Worm (Caenorhabditis elegans): ENCODE results near the gene srh-32.
A peak's percentile ranks its signal among the peaks of the same experiment; 100 is the strongest.

The srh-32 gene

DNA sequence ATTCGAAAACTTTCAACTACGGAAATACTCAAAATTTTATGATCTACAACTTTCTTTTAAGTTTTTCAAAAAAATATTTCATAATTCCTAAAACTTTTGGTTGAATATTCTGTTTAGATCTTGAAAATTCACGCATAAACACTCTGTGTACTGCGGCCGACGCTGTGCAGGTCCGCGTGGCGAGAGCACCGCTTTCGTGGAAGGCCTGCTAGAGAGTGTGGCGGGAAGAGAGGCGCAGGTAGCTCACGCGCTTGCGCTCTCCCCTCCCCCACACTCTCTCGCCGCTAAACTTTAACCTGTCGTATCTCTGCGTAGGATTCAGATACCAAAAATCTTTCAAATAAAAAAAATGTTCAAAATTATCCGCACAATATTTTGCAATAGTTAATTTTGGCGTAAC, 17.7 kb upstream of the srh-32 start:
- TF ChIP-seq spr-1 (tag; optimal IDR thresholded peaks at IDR 0.05) (no peak), set-16 (GFP tag; IDR thresholded peaks at IDR 0.05) (peak; percentile 84), ZK337.2 (GFP tag; IDR thresholded peaks at IDR 0.05) (no peak), fos-1 (tag; optimal IDR thresholded peaks at IDR 0.05) (no peak), nhr-41 (GFP tag; IDR thresholded peaks at IDR 0.05) (no peak), snpc-1.2 (GFP tag; IDR thresholded peaks at IDR 0.05) (no peak), ztf-11 (tag; optimal IDR thresholded peaks at IDR 0.05) (no peak)

DNA sequence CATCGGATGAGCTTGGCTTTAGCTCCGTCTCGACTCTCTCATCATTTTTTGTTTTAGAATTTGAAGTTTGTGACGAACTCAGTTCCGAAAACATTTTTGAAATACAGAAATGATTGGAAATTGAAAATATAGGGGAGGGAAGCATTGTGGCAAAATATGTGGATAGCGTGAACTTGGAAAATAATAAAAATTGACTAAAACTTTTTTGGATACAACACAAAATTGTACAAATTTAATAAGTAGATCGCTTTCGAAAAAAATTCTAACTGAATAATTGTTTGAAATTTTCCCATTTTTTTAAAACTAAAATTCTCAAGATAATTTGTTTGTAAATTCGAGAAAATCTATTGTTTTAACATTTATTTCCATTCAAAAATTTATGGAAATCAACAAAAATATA, 17.2 kb upstream of the srh-32 start, which contains the start of gene F59A1.15:
F59A1.15 (minus strand) TSS at position 101 of the 400 bp plus-strand sequence.
- TF ChIP-seq D1046.2 (GFP tag; IDR thresholded peaks at IDR 0.05), result no peak
- no peak for TF ChIP-seq daf-16 (GFP tag; optimal IDR thresholded peaks at IDR 0.05)
- no peak for TF ChIP-seq daf-16 (tag; optimal IDR thresholded peaks at IDR 0.05)
- no peak for TF ChIP-seq fkh-10 (GFP tag; optimal IDR thresholded peaks at IDR 0.05)
- no peak for TF ChIP-seq nhr-237 (tag; optimal IDR thresholded peaks at IDR 0.05)
- no peak for TF ChIP-seq ztf-7 (tag; optimal IDR thresholded peaks at IDR 0.05)
- no peak for TF ChIP-seq lin-13 (GFP tag; optimal IDR thresholded peaks at IDR 0.05)
- TF ChIP-seq lin-29 (GFP tag; IDR thresholded peaks at IDR 0.05), result no peak
- TF ChIP-seq nhr-48 (tag; optimal IDR thresholded peaks at IDR 0.05), result no peak
- TF ChIP-seq sdz-12 (GFP tag; optimal IDR thresholded peaks at IDR 0.05), result no peak
- no peak for TF ChIP-seq spr-3 (GFP tag; optimal IDR thresholded peaks at IDR 0.05)
- no peak for TF ChIP-seq tra-1 (GFP tag; IDR thresholded peaks at IDR 0.05)
- no peak for TF ChIP-seq mxl-3 (GFP tag; optimal IDR thresholded peaks at IDR 0.05)
- TF ChIP-seq rbr-2 (tag; optimal IDR thresholded peaks at IDR 0.05), result no peak
- no peak for TF ChIP-seq unc-62 (GFP tag; optimal IDR thresholded peaks at IDR 0.05 in 1 of 2)
- no peak for TF ChIP-seq unc-62 (tag; optimal IDR thresholded peaks at IDR 0.05)

DNA sequence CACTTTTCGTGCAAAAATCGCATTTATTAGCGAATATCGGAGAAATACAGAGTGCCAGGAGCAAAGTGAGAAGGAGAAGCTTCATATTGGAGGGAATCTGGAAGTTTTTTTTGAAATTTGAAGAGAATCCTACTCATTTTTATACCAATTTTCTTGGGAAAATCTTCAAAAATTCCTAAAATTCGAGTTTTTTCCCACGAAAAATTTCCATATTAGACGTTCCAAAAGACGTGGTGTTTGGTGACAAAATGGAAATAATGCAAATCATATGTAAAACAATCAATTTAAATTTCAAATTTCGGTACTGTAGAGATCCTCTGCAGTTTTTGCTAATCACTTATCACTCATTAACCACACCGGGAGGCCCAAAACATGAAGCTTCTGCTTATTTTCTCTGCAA, 16.2 kb upstream of the srh-32 start, which contains the start of the genes F59A1.16 and F59A1.6:
F59A1.16 (minus strand) TSS at position 101 of the 400 bp plus-strand sequence.
F59A1.6 (plus strand) TSS at position 285 of the 400 bp plus-strand sequence.
- TF ChIP-seq nhr-6 (tag; optimal IDR thresholded peaks at IDR 0.05) (no peak), ceh-44 (GFP tag; IDR thresholded peaks at IDR 0.05) (no peak), F37D6.2 (tag; optimal IDR thresholded peaks at IDR 0.05) (no peak), F49E8.2 (tag; optimal IDR thresholded peaks at IDR 0.05; ENCODE audit: borderline replicate concordance) (no peak), mes-2 (tag; optimal IDR thresholded peaks at IDR 0.05; ENCODE audit: poor library complexity, severe bottlenecking) (no peak), nhr-42 (GFP tag; IDR thresholded peaks at IDR 0.05) (no peak), aly-2 (tag; optimal IDR thresholded peaks at IDR 0.05) (no peak), hlh-11 (tag; optimal IDR thresholded peaks at IDR 0.05) (no peak), vab-7 (GFP tag; IDR thresholded peaks at IDR 0.05) (no peak), nhr-25 (tag; optimal IDR thresholded peaks at IDR 0.05; ENCODE audit: borderline replicate concordance, insufficient read depth) (no peak), ZK546.5 (tag; optimal IDR thresholded peaks at IDR 0.05) (no peak), ceh-28 (tag; optimal IDR thresholded peaks at IDR 0.05) (no peak), pqm-1 (tag; optimal IDR thresholded peaks at IDR 0.05) (no peak), cey-2 (tag; optimal IDR thresholded peaks at IDR 0.05; ENCODE audit: borderline replicate concordance, insufficient read depth) (no peak), tra-1 (GFP tag; IDR thresholded peaks at IDR 0.05) (no peak), daf-12 (tag; optimal IDR thresholded peaks at IDR 0.05) (no peak)

DNA sequence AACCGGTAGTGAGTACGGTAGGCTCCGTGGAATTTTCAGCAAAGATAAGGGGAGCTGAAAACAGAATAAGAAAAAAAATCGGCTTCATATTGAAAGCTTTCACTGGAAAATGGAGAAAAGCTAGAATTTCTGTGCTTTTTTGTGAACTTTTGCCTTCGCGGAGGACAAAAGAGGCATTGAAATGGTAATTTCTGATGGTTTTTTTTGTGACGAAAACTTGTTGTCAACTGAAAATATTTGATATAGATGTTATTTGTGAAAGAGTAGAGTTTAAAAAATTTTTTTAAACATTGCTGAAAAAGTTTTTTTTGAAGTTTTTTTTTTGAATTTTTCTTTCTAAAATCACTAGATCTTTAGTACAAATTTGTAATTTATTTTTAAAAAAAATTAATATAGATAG, 14.2 kb upstream of the srh-32 start, which contains the start of gene F59A1.18:
F59A1.18 (minus strand) TSS at position 101 of the 400 bp plus-strand sequence.
- TF ChIP-seq ztf-7 (tag; optimal IDR thresholded peaks at IDR 0.05), result no peak
